Worm (Caenorhabditis elegans) whole organism, L2 larva: ENCODE measurements around the gene Y119D3B.12.

Experiments used
- alr-1 ChIP-seq: fragments of 150-350 bp; optimal IDR thresholded peaks from 2 replicates; lab custom pipeline; 2014; ENCODE audit warnings: missing biosample characterization, missing genetic modification characterization
- crh-2 ChIP-seq: sonication (generic microtip); optimal IDR thresholded peaks from 2 replicates; lab custom pipeline; 2017; ENCODE audit warnings: missing biosample characterization, missing genetic modification characterization
- lin-39 ChIP-seq: fragments of 150-350 bp; optimal IDR thresholded peaks from 2 replicates; lab custom pipeline; 2014; ENCODE audit warnings: missing biosample characterization, missing genetic modification reagents, missing genetic modification characterization
- nhr-11 ChIP-seq: fragments of 150-350 bp; optimal IDR thresholded peaks from 2 replicates; lab custom pipeline; 2014; ENCODE audit warnings: missing biosample characterization, missing genetic modification characterization
- sma-3 ChIP-seq: sonication (generic microtip); optimal IDR thresholded peaks from 2 replicates; lab custom pipeline; 2016; ENCODE audit warnings: missing genetic modification reagents, missing genetic modification characterization, missing compliant biosample characterization
- ztf-11 ChIP-seq: sonication (generic microtip); optimal IDR thresholded peaks from 2 replicates; lab custom pipeline; 2017; ENCODE audit warnings: missing biosample characterization, missing genetic modification characterization

DNA sequence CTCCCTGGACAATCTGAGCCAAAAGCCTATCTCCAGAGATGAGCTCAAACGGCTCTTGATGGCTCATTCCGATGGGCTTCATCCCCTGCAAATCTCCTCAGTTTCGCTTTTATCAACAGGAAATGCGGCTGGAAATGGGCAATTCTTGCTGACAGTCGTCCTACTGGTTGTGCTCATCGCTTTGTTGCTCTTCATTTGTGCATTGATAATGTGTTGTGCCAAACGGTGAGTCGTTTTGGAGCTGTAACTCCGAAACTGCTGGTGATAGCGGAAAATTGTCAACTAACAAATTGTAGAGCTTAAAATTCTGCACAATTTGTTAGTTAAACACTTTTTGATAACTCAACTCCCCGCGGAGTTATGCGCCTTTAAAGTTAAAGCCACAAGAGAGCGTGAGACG lies 23.3 kb upstream of the Y119D3B.12 start:
- no peak for TF ChIP-seq alr-1 (tag; lab: Kevin White, UChicago)
- TF ChIP-seq lin-39, result no peak
- TF ChIP-seq sma-3 (GFP tag; lab: Kevin White, UChicago), result no peak
- no peak for TF ChIP-seq crh-2 (tag; lab: Kevin White, UChicago)
- TF ChIP-seq ztf-11 (tag; lab: Kevin White, UChicago), result no peak
- no peak for TF ChIP-seq nhr-11 (tag; lab: Kevin White, UChicago)
